Worm (Caenorhabditis elegans): ENCODE data around the gene tgn-38.
A peak's percentile ranks its signal among the peaks of the same experiment; 100 is the strongest.

The tgn-38 gene

ce11 chrIV:12056603-12057002 is 27.6 kb upstream of the tgn-38 start, which contains the start of gene K08E4.2:
Gene K08E4.2 (minus strand): TSS chrIV:12056656.
- no peak for TF ChIP-seq lin-32 (GFP tag; optimal IDR thresholded peaks at IDR 0.05)
- no peak for TF ChIP-seq mab-5 (tag; optimal IDR thresholded peaks at IDR 0.05)
- TF ChIP-seq sem-2 (GFP tag; optimal IDR thresholded peaks at IDR 0.05): no peak
- no peak for TF ChIP-seq ces-1 (GFP tag; optimal IDR thresholded peaks at IDR 0.05)
- TF ChIP-seq nhr-76 (tag; optimal IDR thresholded peaks at IDR 0.05): no peak
- no peak for TF ChIP-seq pha-4 (tag; optimal IDR thresholded peaks at IDR 0.05)
- no peak for TF ChIP-seq nhr-237 (tag; optimal IDR thresholded peaks at IDR 0.05)
- no peak for TF ChIP-seq M03D4.4 (tag; optimal IDR thresholded peaks at IDR 0.05)
- no peak for TF ChIP-seq mls-2 (tag; optimal IDR thresholded peaks at IDR 0.05)

ce11 chrIV:12052461-12052860 is 23.5 kb upstream of the tgn-38 start:
- TF ChIP-seq snpc-4 (tag; optimal IDR thresholded peaks at IDR 0.05): no peak
- TF ChIP-seq unc-39 (tag; optimal IDR thresholded peaks at IDR 0.05): no peak
- TF ChIP-seq lin-32 (GFP tag; optimal IDR thresholded peaks at IDR 0.05): no peak
- TF ChIP-seq unc-62 (GFP tag; optimal IDR thresholded peaks at IDR 0.05): no peak
- no peak for TF ChIP-seq lin-13 (tag; optimal IDR thresholded peaks at IDR 0.05)
- TF ChIP-seq mab-5 (tag; optimal IDR thresholded peaks at IDR 0.05): no peak
- no peak for TF ChIP-seq nhr-76 (tag; optimal IDR thresholded peaks at IDR 0.05)
- TF ChIP-seq ceh-39 (tag; optimal IDR thresholded peaks at IDR 0.05): no peak
- no peak for TF ChIP-seq hlh-1 (tag; optimal IDR thresholded peaks at IDR 0.05)
- no peak for TF ChIP-seq nhr-2 (tag; optimal IDR thresholded peaks at IDR 0.05)
- no peak for TF ChIP-seq bed-3 (GFP tag; optimal IDR thresholded peaks at IDR 0.05)
- TF ChIP-seq ztf-11 (tag; optimal IDR thresholded peaks at IDR 0.05): no peak
- no peak for TF ChIP-seq elt-3 (tag; optimal IDR thresholded peaks at IDR 0.05)
- no peak for TF ChIP-seq pha-4 (tag; optimal IDR thresholded peaks at IDR 0.05)
- TF ChIP-seq mep-1 (tag; optimal IDR thresholded peaks at IDR 0.05): no peak
- no peak for TF ChIP-seq zip-8 (tag; optimal IDR thresholded peaks at IDR 0.05)
- no peak for TF ChIP-seq sem-2 (GFP tag; optimal IDR thresholded peaks at IDR 0.05)
- TF ChIP-seq nhr-237 (tag; optimal IDR thresholded peaks at IDR 0.05): no peak
- TF ChIP-seq lsy-2 (tag; optimal IDR thresholded peaks at IDR 0.05): no peak
- TF ChIP-seq blmp-1 (tag; optimal IDR thresholded peaks at IDR 0.05): no peak

ce11 chrIV:12051049-12051792 is 22.2 kb upstream of the tgn-38 start, which contains the start of the genes bre-5 and spt-5:
Gene bre-5 (minus strand): TSS chrIV:12051215.
Gene spt-5 (plus strand): TSS chrIV:12051491.
- TF ChIP-seq M03D4.4 (tag; optimal IDR thresholded peaks at IDR 0.05) (peak; percentile 6), lsy-2 (tag; optimal IDR thresholded peaks at IDR 0.05) (peak; percentile 44), bed-3 (GFP tag; optimal IDR thresholded peaks at IDR 0.05) (no peak)

- peak; percentile 57 for TF ChIP-seq pha-4 (tag; optimal IDR thresholded peaks at IDR 0.05)
- TF ChIP-seq snpc-4 (tag; optimal IDR thresholded peaks at IDR 0.05): no peak
Measured at ce11 chrIV:12047552-12048347, 18.8 kb upstream of the tgn-38 start, which contains the start of gene T12G3.4. Gene T12G3.4 (plus strand): TSS chrIV:12048256.

- TF ChIP-seq drap-1 (GFP tag; optimal IDR thresholded peaks at IDR 0.05): no peak
- peak; percentile 19 for TF ChIP-seq elt-3 (tag; optimal IDR thresholded peaks at IDR 0.05)
Measured at ce11 chrIV:12046524-12047203, 17.7 kb upstream of the tgn-38 start, which contains the start of gene T12G3.2. Gene T12G3.2 (minus strand): TSS chrIV:12046967.

ce11 chrIV:12044844-12045738 is 16.1 kb upstream of the tgn-38 start:
- TF ChIP-seq ceh-83 (GFP tag; optimal IDR thresholded peaks at IDR 0.05): no peak
- TF ChIP-seq cnd-1 (tag; optimal IDR thresholded peaks at IDR 0.05): no peak
- peak; percentile 42 for TF ChIP-seq elt-1 (tag; optimal IDR thresholded peaks at IDR 0.05; ENCODE audit: borderline replicate concordance, insufficient read depth)
- no peak for TF ChIP-seq unc-39 (tag; optimal IDR thresholded peaks at IDR 0.05)
- TF ChIP-seq mab-5 (tag; optimal IDR thresholded peaks at IDR 0.05): no peak
- no peak for TF ChIP-seq M03D4.4 (tag; optimal IDR thresholded peaks at IDR 0.05)
- TF ChIP-seq flh-1 (GFP tag; optimal IDR thresholded peaks at IDR 0.05): no peak
- no peak for TF ChIP-seq pha-4 (tag; optimal IDR thresholded peaks at IDR 0.05)
- TF ChIP-seq ham-2 (GFP tag; optimal IDR thresholded peaks at IDR 0.05): no peak
- no peak for TF ChIP-seq ztf-11 (tag; optimal IDR thresholded peaks at IDR 0.05)
- TF ChIP-seq tbx-8 (GFP tag; optimal IDR thresholded peaks at IDR 0.05): no peak
- TF ChIP-seq sptf-1 (tag; optimal IDR thresholded peaks at IDR 0.05): no peak
- peak; percentile 84 for TF ChIP-seq zip-8 (tag; optimal IDR thresholded peaks at IDR 0.05)
- no peak for TF ChIP-seq mep-1 (tag; optimal IDR thresholded peaks at IDR 0.05)
- no peak for TF ChIP-seq nhr-12 (tag; optimal IDR thresholded peaks at IDR 0.05)
